Fruit fly (Drosophila melanogaster) whole organism, wandering third instar larva: Measurements from ENCODE around the gene Mkk4.

Experiments used
- Hnf4 ChIP-seq: fragments of 200-800 bp; sonication (Bioruptor generic); optimal IDR thresholded peaks from 2 replicates; lab custom pipeline; 2016; ENCODE audit warnings: missing biosample characterization, mild to moderate bottlenecking, missing genetic modification characterization
- Myc ChIP-seq: fragments of >200 bp; optimal IDR thresholded peaks from 2 replicates; lab custom pipeline; 2017
- dsf ChIP-seq: sonication (Bioruptor generic); optimal IDR thresholded peaks from 2 replicates; lab custom pipeline; 2016; ENCODE audit warnings: missing biosample characterization, missing genetic modification characterization, borderline replicate concordance

DNA sequence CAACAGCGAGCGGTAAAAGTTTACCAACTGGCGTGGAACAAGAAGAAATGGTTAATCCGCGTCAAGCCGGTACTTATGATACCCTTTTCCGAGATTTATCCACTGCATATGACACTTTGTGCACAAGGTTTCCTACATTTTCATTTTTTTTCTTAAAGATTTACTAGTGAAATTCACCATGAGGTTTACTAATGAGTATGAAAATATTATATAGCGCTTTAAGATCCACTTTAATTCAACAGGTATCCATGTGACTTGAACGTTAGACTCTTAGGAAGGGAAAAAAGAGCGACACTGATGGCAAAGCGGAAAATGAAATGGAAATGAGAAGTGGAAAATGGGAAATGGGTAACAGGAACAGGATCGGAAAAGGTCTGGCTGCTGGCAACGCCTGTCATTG, 12.0 kb downstream of the Mkk4 start:
- TF ChIP-seq Myc (lab: Kevin White, UChicago) = no peak
- TF ChIP-seq Hnf4 (GFP tag; lab: Kevin White, UChicago) = no peak
- no peak for TF ChIP-seq dsf (GFP tag; lab: Kevin White, UChicago)
